Fruit fly (Drosophila melanogaster): ENCODE measurements around the gene spd-2.
A peak's percentile ranks its signal among the peaks of the same experiment; 100 is the strongest.
"Not testable (repeated sequence)": the region's sequence is repeated elsewhere in the genome, so short reads cannot be mapped to it uniquely, and the experiment has no call there.

The spd-2 gene

dm6 chr3L:16612152-16612551, 17.3 kb upstream of the spd-2 start, which contains the start of gene CG4101:
TSS of gene CG4101 (plus strand) at chr3L:16612486.
- TF ChIP-seq CG17801 (GFP tag; optimal IDR thresholded peaks at IDR 0.05; ENCODE audit: partially characterized antibody), result peak; percentile 85

dm6 chr3L:16610201-16610600, 15.4 kb upstream of the spd-2 start, which contains the start of gene Prosbeta6:
TSS of gene Prosbeta6 (minus strand) at chr3L:16610418.
- TF ChIP-seq CG17801 (GFP tag; optimal IDR thresholded peaks at IDR 0.05; ENCODE audit: partially characterized antibody), result peak; percentile 28

dm6 chr3L:16609120-16609519, 14.3 kb upstream of the spd-2 start, which contains the start of gene CG4098:
TSS of gene CG4098 (minus strand) at chr3L:16609347.
- peak; percentile 16 for TF ChIP-seq CG17801 (GFP tag; optimal IDR thresholded peaks at IDR 0.05; ENCODE audit: partially characterized antibody)

dm6 chr3L:16602736-16603144, 7.9 kb upstream of the spd-2 start, which contains the start of gene Arts:
TSS of gene Arts (plus strand) at chr3L:16602851.
- TF ChIP-seq CG17801 (GFP tag; optimal IDR thresholded peaks at IDR 0.05; ENCODE audit: partially characterized antibody), result no peak

- TF ChIP-seq CG17801 (GFP tag; optimal IDR thresholded peaks at IDR 0.05; ENCODE audit: partially characterized antibody), result no peak
Measured at dm6 chr3L:16590860-16591259, 4.0 kb downstream of the spd-2 start, which contains the start of gene tra. TSS of gene tra (minus strand) at chr3L:16591050.

- peak; percentile 46 for TF ChIP-seq CG17801 (GFP tag; optimal IDR thresholded peaks at IDR 0.05; ENCODE audit: partially characterized antibody)
Measured at dm6 chr3L:16587994-16588622, 6.7 kb downstream of the spd-2 start.

dm6 chr3L:16586989-16587388, 7.8 kb downstream of the spd-2 start, which contains the start of the genes Syx8 and CG32163:
TSS of gene Syx8 (minus strand) at chr3L:16587057.
TSS of gene CG32163 (plus strand) at chr3L:16587157.
- TF ChIP-seq CG17801 (GFP tag; optimal IDR thresholded peaks at IDR 0.05; ENCODE audit: partially characterized antibody), result peak; percentile 29

- peak; percentile 26 for TF ChIP-seq CG17801 (GFP tag; optimal IDR thresholded peaks at IDR 0.05; ENCODE audit: partially characterized antibody)
Measured at dm6 chr3L:16584074-16584578, 10.7 kb downstream of the spd-2 start, which contains the start of gene UQCR-C2. TSS of gene UQCR-C2 (plus strand) at chr3L:16584124.

- TF ChIP-seq CG17801 (GFP tag; optimal IDR thresholded peaks at IDR 0.05; ENCODE audit: partially characterized antibody), result peak; percentile 59
Measured at dm6 chr3L:16582678-16583315, 12.0 kb downstream of the spd-2 start, which contains the start of gene Rpn12. TSS of gene Rpn12 (plus strand) at chr3L:16583028.

- TF ChIP-seq CG17801 (GFP tag; optimal IDR thresholded peaks at IDR 0.05; ENCODE audit: partially characterized antibody), result peak; percentile 69
Measured at dm6 chr3L:16581201-16581705, 13.6 kb downstream of the spd-2 start, which contains the start of gene Smn. TSS of gene Smn (minus strand) at chr3L:16581547.

dm6 chr3L:16580049-16580448, 14.8 kb downstream of the spd-2 start, which contains the start of gene nxf2:
TSS of gene nxf2 (minus strand) at chr3L:16580306.
- TF ChIP-seq CG17801 (GFP tag; optimal IDR thresholded peaks at IDR 0.05; ENCODE audit: partially characterized antibody), result peak; percentile 42

dm6 chr3L:16574307-16574946, 20.4 kb downstream of the spd-2 start, which contains the start of gene mbf1:
TSS of gene mbf1 (plus strand) at chr3L:16574436.
- TF ChIP-seq CG17801 (GFP tag; optimal IDR thresholded peaks at IDR 0.05; ENCODE audit: partially characterized antibody), result no peak

dm6 chr3L:16573234-16573633, 21.6 kb downstream of the spd-2 start, which contains the start of gene Mipp1:
TSS of gene Mipp1 (minus strand) at chr3L:16573334.
- not testable (repeated sequence) for TF ChIP-seq CG17801 (GFP tag; optimal IDR thresholded peaks at IDR 0.05; ENCODE audit: partially characterized antibody)

- TF ChIP-seq CG17801 (GFP tag; optimal IDR thresholded peaks at IDR 0.05; ENCODE audit: partially characterized antibody), result no peak
Measured at dm6 chr3L:16572208-16572607, 22.6 kb downstream of the spd-2 start.

dm6 chr3L:16571739-16572063, 23.1 kb downstream of the spd-2 start:
- no peak for TF ChIP-seq CG17801 (GFP tag; optimal IDR thresholded peaks at IDR 0.05; ENCODE audit: partially characterized antibody)
